Worm (Caenorhabditis elegans) whole organism, mixed stage, embryonic: Measurements from ENCODE around the gene pqn-54.

Source experiments
- M03D4.4 ChIP-seq: sonication (generic microtip); optimal IDR thresholded peaks from 2 replicates; lab custom pipeline; 2017; ENCODE audit warnings: mild to moderate bottlenecking, missing genetic modification characterization, missing compliant biosample characterization
- bed-3 ChIP-seq: fragments of 200-800 bp; sonication (Bioruptor generic); optimal IDR thresholded peaks from 3 replicates; lab custom pipeline; 2018; ENCODE audit warnings: mild to moderate bottlenecking, missing genetic modification characterization, moderate library complexity, missing compliant biosample characterization
- blmp-1 ChIP-seq: fragments of 150-350 bp; optimal IDR thresholded peaks from 2 replicates; lab custom pipeline; 2014; ENCODE audit warnings: missing biosample characterization, missing genetic modification characterization
- ceh-39 ChIP-seq: fragments of 150-350 bp; optimal IDR thresholded peaks from 2 replicates; lab custom pipeline; 2014; ENCODE audit warnings: missing biosample characterization, missing genetic modification characterization
- ceh-43 ChIP-seq: fragments of 200-800 bp; sonication (Bioruptor generic); optimal IDR thresholded peaks from 2 replicates; lab custom pipeline; 2018; ENCODE audit warnings: mild to moderate bottlenecking, missing genetic modification characterization, moderate library complexity, missing compliant biosample characterization
- ceh-83 ChIP-seq: fragments of 200-800 bp; sonication (Bioruptor generic); optimal IDR thresholded peaks from 2 replicates; lab custom pipeline; 2018; ENCODE audit warnings: mild to moderate bottlenecking, missing genetic modification characterization, missing compliant biosample characterization
- ces-1 ChIP-seq: fragments of 150-350 bp; optimal IDR thresholded peaks from 2 replicates; lab custom pipeline; 2014; ENCODE audit warnings: missing biosample characterization, missing genetic modification reagents, missing genetic modification characterization
- drap-1 ChIP-seq: fragments of 200-800 bp; sonication (Bioruptor generic); optimal IDR thresholded peaks from 3 replicates; lab custom pipeline; 2018; ENCODE audit warnings: mild to moderate bottlenecking, missing genetic modification characterization, missing compliant biosample characterization
- elt-1 ChIP-seq: sonication (generic microtip); optimal IDR thresholded peaks from 2 replicates; lab custom pipeline; 2017; ENCODE audit warnings: missing genetic modification characterization, mild to moderate bottlenecking, missing compliant biosample characterization, antibody characterized with exemption, moderate library complexity, borderline replicate concordance; ENCODE audit not compliant: insufficient read depth
- elt-3 ChIP-seq: fragments of 150-350 bp; optimal IDR thresholded peaks from 2 replicates; lab custom pipeline; 2014; ENCODE audit warnings: missing biosample characterization, missing genetic modification characterization
- flh-1 ChIP-seq: fragments of 200-800 bp; sonication (Bioruptor generic); optimal IDR thresholded peaks from 2 replicates; lab custom pipeline; 2018; ENCODE audit warnings: mild to moderate bottlenecking, missing genetic modification characterization, moderate library complexity, missing compliant biosample characterization
- ham-2 ChIP-seq: fragments of 200-800 bp; sonication (Bioruptor generic); optimal IDR thresholded peaks from 2 replicates; lab custom pipeline; 2018; ENCODE audit warnings: mild to moderate bottlenecking, missing genetic modification characterization, missing compliant biosample characterization
- hlh-1 ChIP-seq: fragments of 150-350 bp; optimal IDR thresholded peaks from 2 replicates; lab custom pipeline; 2014; ENCODE audit warnings: missing biosample characterization, missing genetic modification reagents, missing genetic modification characterization
- lin-13 ChIP-seq: fragments of 150-350 bp; optimal IDR thresholded peaks from 2 replicates; lab custom pipeline; 2014; ENCODE audit warnings: missing biosample characterization, missing genetic modification characterization
- lin-32 ChIP-seq: fragments of 200-800 bp; sonication (Bioruptor generic); optimal IDR thresholded peaks from 2 replicates; lab custom pipeline; 2018; ENCODE audit warnings: mild to moderate bottlenecking, missing genetic modification characterization, missing compliant biosample characterization
- lsy-2 ChIP-seq: fragments of 150-350 bp; optimal IDR thresholded peaks from 2 replicates; lab custom pipeline; 2014; ENCODE audit warnings: missing biosample characterization, missing genetic modification characterization
- mab-5 ChIP-seq: fragments of 150-350 bp; optimal IDR thresholded peaks from 2 replicates; lab custom pipeline; 2014; ENCODE audit warnings: missing biosample characterization, missing genetic modification characterization
- mep-1 ChIP-seq: fragments of 150-350 bp; optimal IDR thresholded peaks from 2 replicates; lab custom pipeline; 2017; ENCODE audit warnings: missing biosample characterization, missing genetic modification reagents, missing genetic modification characterization, inconsistent platforms
- mls-2 ChIP-seq: sonication (generic microtip); optimal IDR thresholded peaks from 2 replicates; lab custom pipeline; 2016; ENCODE audit warnings: mild to moderate bottlenecking, missing genetic modification characterization, moderate library complexity, missing compliant biosample characterization
- nhr-12 ChIP-seq: fragments of 150-350 bp; optimal IDR thresholded peaks from 2 replicates; lab custom pipeline; 2014; ENCODE audit warnings: missing biosample characterization, missing genetic modification characterization
- nhr-2 ChIP-seq: fragments of 150-350 bp; optimal IDR thresholded peaks from 2 replicates; lab custom pipeline; 2014; ENCODE audit warnings: missing biosample characterization, missing genetic modification characterization
- nhr-237 ChIP-seq: fragments of 150-350 bp; optimal IDR thresholded peaks from 2 replicates; lab custom pipeline; 2014; ENCODE audit warnings: missing biosample characterization, missing genetic modification characterization
- nhr-28 ChIP-seq: fragments of 150-350 bp; optimal IDR thresholded peaks from 2 replicates; lab custom pipeline; 2014; ENCODE audit warnings: missing biosample characterization, missing genetic modification characterization
- nhr-76 ChIP-seq: sonication (generic microtip); optimal IDR thresholded peaks from 2 replicates; lab custom pipeline; 2017; ENCODE audit warnings: missing biosample characterization, missing genetic modification characterization
- pha-4 ChIP-seq: fragments of 150-350 bp; optimal IDR thresholded peaks from 2 replicates; lab custom pipeline; 2018; ENCODE audit warnings: missing biosample characterization, missing genetic modification reagents, missing genetic modification characterization
- sem-2 ChIP-seq: fragments of 200-800 bp; sonication (Bioruptor generic); optimal IDR thresholded peaks from 2 replicates; lab custom pipeline; 2018; ENCODE audit warnings: mild to moderate bottlenecking, missing genetic modification characterization, missing compliant biosample characterization
- snpc-4 ChIP-seq: fragments of 150-350 bp; optimal IDR thresholded peaks from 2 replicates; lab custom pipeline; 2014; ENCODE audit warnings: missing biosample characterization, missing genetic modification characterization
- sptf-1 ChIP-seq: sonication (generic microtip); optimal IDR thresholded peaks from 2 replicates; lab custom pipeline; 2017; ENCODE audit warnings: mild to moderate bottlenecking, missing genetic modification characterization, moderate library complexity, missing compliant biosample characterization
- tbx-8 ChIP-seq: fragments of 200-800 bp; sonication (Bioruptor generic); optimal IDR thresholded peaks from 2 replicates; lab custom pipeline; 2018; ENCODE audit warnings: mild to moderate bottlenecking, missing genetic modification characterization, moderate library complexity, missing compliant biosample characterization
- unc-120 ChIP-seq: sonication (generic microtip); optimal IDR thresholded peaks from 2 replicates; lab custom pipeline; 2017; ENCODE audit warnings: missing genetic modification characterization, missing compliant biosample characterization; ENCODE audit not compliant: poor library complexity, severe bottlenecking
- unc-62 ChIP-seq: fragments of 150-350 bp; optimal IDR thresholded peaks from 2 replicates; lab custom pipeline; 2014; ENCODE audit warnings: missing biosample characterization, missing genetic modification reagents, missing genetic modification characterization
- ztf-11 ChIP-seq: fragments of 150-350 bp; optimal IDR thresholded peaks from 2 replicates; lab custom pipeline; 2014; ENCODE audit warnings: missing biosample characterization, missing genetic modification characterization

The pqn-54 gene

DNA sequence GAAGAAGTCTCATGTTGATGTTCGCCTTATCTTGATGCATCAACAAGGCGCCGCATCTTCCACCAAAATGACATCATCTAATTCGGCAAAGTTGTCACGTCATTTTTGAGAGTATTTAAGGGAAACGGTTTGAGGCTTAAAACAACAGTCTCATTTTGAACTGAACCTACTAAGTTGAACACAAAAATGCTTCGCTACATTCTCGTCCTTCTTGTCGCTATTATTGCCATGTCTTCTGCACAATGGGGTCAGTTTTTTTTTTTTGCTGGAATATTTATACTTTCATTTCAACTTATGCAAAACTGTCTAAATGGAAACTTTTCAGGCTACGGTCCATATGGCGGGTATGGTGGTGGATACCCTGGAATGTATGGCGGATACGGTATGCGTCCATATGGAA, 17.7 kb upstream of the pqn-54 start, which contains the start of gene cnc-4:
TSS of gene cnc-4 (plus strand) at position 117 of the 400 bp plus-strand sequence.
- TF ChIP-seq elt-3 (tag; lab: Kevin White, UChicago) (no peak), ham-2 (no peak), mep-1 (tag; lab: Kevin White, UChicago) (no peak), lin-32 (no peak), elt-1 (no peak), nhr-76 (no peak), unc-120 (tag; lab: Kevin White, UChicago) (no peak), pha-4 (tag; lab: Kevin White, UChicago) (no peak), nhr-2 (no peak)
- TF ChIP-seq, all 35 proteins: peak for 0

DNA sequence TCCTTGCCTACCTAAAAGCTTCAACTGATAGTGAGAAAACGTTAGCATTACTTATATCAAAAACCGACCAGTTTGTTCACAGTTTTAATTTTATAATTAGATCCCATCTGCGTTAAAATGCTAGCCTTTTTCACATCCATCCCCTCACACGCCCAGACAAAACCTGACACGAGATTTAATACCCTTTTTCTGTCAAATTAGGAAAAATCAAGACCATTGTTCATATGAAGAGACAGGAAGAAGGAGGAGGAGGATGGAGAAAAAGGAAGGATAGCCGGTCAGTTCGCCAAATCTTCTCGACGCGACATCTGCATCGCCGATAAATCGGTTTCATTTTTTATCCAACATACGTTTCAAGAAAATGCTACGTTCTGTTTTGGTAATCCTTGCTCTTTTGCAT, 17.1 kb upstream of the pqn-54 start, which contains the start of gene cnc-3:
TSS of gene cnc-3 (plus strand) at position 281 of the 400 bp plus-strand sequence.
- TF ChIP-seq ceh-43 (GFP tag; lab: Kevin White, UChicago), result no peak
- TF ChIP-seq nhr-12 (tag; lab: Kevin White, UChicago), result no peak
- TF ChIP-seq snpc-4 (tag; lab: Kevin White, UChicago), result no peak
- no peak for TF ChIP-seq sem-2 (GFP tag; lab: Kevin White, UChicago)
- TF ChIP-seq elt-3 (tag; lab: Kevin White, UChicago), result no peak
- no peak for TF ChIP-seq ceh-39
- no peak for TF ChIP-seq mab-5 (tag; lab: Kevin White, UChicago)
- TF ChIP-seq mep-1 (tag; lab: Kevin White, UChicago), result no peak
- TF ChIP-seq, all 35 proteins: peak for 0

DNA sequence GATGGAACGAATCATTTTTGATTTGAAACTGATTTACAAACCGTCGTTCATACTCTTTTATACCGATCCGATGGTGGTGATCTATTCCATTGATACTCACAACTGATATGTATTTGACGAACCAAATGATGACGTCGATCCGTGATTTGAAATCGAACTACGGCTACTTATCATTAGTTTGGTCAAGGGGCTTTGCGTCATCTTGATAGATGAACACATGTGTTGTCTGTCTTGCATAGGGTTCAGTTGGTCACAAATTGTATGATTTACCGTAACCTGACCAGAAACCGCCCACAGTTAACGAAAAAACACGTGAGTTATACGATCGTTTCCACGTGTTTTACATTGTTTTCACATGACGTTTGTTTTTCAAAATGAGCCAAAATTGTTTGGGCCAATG, 14.6 kb upstream of the pqn-54 start, which contains the start of gene cnc-2:
TSS of gene cnc-2 (minus strand) at position 24 of the 400 bp plus-strand sequence.
- no peak for TF ChIP-seq nhr-237 (tag; lab: Kevin White, UChicago)
- no peak for TF ChIP-seq ceh-43 (GFP tag; lab: Kevin White, UChicago)
- no peak for TF ChIP-seq mep-1 (tag; lab: Kevin White, UChicago)
- TF ChIP-seq unc-62, result no peak
- no peak for TF ChIP-seq ces-1 (GFP tag; lab: Kevin White, UChicago)

ce11 chrV:1451334-1451733, 13.5 kb upstream of the pqn-54 start, which contains the start of gene srj-23:
srj-23 (plus strand) TSS chrV:1451634.
- TF ChIP-seq nhr-28 (tag; lab: Kevin White, UChicago) (no peak), hlh-1 (tag; lab: Kevin White, UChicago) (no peak), M03D4.4 (no peak), ces-1 (GFP tag; lab: Kevin White, UChicago) (no peak), ceh-43 (GFP tag; lab: Kevin White, UChicago) (no peak), mab-5 (tag; lab: Kevin White, UChicago) (no peak), nhr-12 (tag; lab: Kevin White, UChicago) (no peak), pha-4 (tag; lab: Kevin White, UChicago) (no peak), tbx-8 (no peak), blmp-1 (tag; lab: Kevin White, UChicago) (no peak), sptf-1 (tag; lab: Kevin White, UChicago) (no peak), sem-2 (GFP tag; lab: Kevin White, UChicago) (no peak), nhr-237 (tag; lab: Kevin White, UChicago) (no peak), elt-1 (no peak), elt-3 (tag; lab: Kevin White, UChicago) (no peak), ceh-83 (GFP tag; lab: Kevin White, UChicago) (no peak)

ce11 chrV:1454762-1455161, 10.0 kb upstream of the pqn-54 start, which contains the start of gene chil-14:
chil-14 (plus strand) TSS chrV:1455062.
- TF ChIP-seq unc-120 (tag; lab: Kevin White, UChicago) (no peak), drap-1 (no peak), lin-13 (tag; lab: Kevin White, UChicago) (no peak), M03D4.4 (no peak), mls-2 (tag; lab: Kevin White, UChicago) (no peak), bed-3 (GFP tag; lab: Kevin White, UChicago) (no peak), mab-5 (tag; lab: Kevin White, UChicago) (no peak), tbx-8 (no peak)

- no peak for TF ChIP-seq mep-1 (tag; lab: Kevin White, UChicago)
- no peak for TF ChIP-seq mls-2 (tag; lab: Kevin White, UChicago)
- TF ChIP-seq nhr-28 (tag; lab: Kevin White, UChicago), result no peak
- TF ChIP-seq tbx-8, result no peak
- TF ChIP-seq lin-32, result no peak
- no peak for TF ChIP-seq elt-1
- no peak for TF ChIP-seq flh-1 (GFP tag; lab: Kevin White, UChicago)
- no peak for TF ChIP-seq ham-2
- TF ChIP-seq sptf-1 (tag; lab: Kevin White, UChicago), result no peak
- no peak for TF ChIP-seq sem-2 (GFP tag; lab: Kevin White, UChicago)
- no peak for TF ChIP-seq unc-62
- no peak for TF ChIP-seq ztf-11 (tag; lab: Kevin White, UChicago)
- no peak for TF ChIP-seq nhr-76
- TF ChIP-seq lsy-2 (tag; lab: Kevin White, UChicago), result no peak
- no peak for TF ChIP-seq unc-120 (tag; lab: Kevin White, UChicago)
- TF ChIP-seq, all 35 proteins: peak for 0
Measured at ce11 chrV:1455280-1455679, 9.5 kb upstream of the pqn-54 start.
